Fruit fly (Drosophila melanogaster) S2 (cell line): ENCODE measurements around the gene CG42540.

Experiments
- CG8478 ChIP-seq: fragments of >200 bp; optimal IDR thresholded peaks from 2 replicates; lab custom pipeline; 2018
- CTCF ChIP-seq, 2 experiments: fragments of >200 bp; optimal IDR thresholded peaks; 2 replicates each; lab custom pipeline; 2018

dm6 chr3L:4521809-4522208, 34.1 kb upstream of the CG42540 start:
- TF ChIP-seq CTCF (optimal IDR thresholded peaks at IDR 0.05; lab: Kevin White, UChicago) (no peak), CG8478 (lab: Kevin White, UChicago) (no peak)
